Fruit fly (Drosophila melanogaster): Measurements from ENCODE around the gene rdgA.

The rdgA gene

DNA sequence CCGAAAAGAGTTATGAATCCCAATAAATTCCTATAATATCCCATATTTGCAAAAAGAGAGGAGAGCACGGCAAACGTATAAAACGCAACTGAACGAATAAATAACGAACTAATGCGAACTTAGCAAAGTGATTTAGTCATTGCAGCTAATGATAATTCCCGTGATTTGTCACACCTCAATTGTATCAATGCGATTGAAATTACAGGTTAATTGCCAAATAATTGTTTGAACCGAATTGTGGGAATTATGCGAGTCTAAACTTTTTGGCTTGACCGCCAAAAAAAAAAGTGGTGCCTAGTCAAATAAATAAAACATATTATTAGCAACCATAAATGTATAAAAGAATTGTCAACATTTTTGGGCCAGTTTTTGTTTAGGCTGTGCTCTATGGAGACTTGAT is 77.5 kb downstream of the rdgA start, which contains the start of gene CG12662:
TSS of gene CG12662 (minus strand) at position 101 of the 400 bp plus-strand sequence.
- TF ChIP-seq rn (GFP tag; IDR thresholded peaks at IDR 0.05) = no peak
- TF ChIP-seq CG10348 (GFP tag; IDR thresholded peaks at IDR 0.05) = no peak
- no peak for TF ChIP-seq CG4496 (GFP tag; IDR thresholded peaks at IDR 0.05)
- no peak for TF ChIP-seq CG8159 (tag; optimal IDR thresholded peaks at IDR 0.05)
- TF ChIP-seq Ets98B (GFP tag; IDR thresholded peaks at IDR 0.05) = no peak
- TF ChIP-seq CG34367 (tag; optimal IDR thresholded peaks at IDR 0.05) = no peak
- TF ChIP-seq CG12605 (GFP tag; IDR thresholded peaks at IDR 0.05) = no peak
- TF ChIP-seq CG15710 (tag; optimal IDR thresholded peaks at IDR 0.05) = no peak
- no peak for TF ChIP-seq CG9948 (tag; optimal IDR thresholded peaks at IDR 0.05)
- no peak for TF ChIP-seq CG8301 (tag; optimal IDR thresholded peaks at IDR 0.05)
- TF ChIP-seq Pif1B (GFP tag; optimal IDR thresholded peaks at IDR 0.05) = no peak

DNA sequence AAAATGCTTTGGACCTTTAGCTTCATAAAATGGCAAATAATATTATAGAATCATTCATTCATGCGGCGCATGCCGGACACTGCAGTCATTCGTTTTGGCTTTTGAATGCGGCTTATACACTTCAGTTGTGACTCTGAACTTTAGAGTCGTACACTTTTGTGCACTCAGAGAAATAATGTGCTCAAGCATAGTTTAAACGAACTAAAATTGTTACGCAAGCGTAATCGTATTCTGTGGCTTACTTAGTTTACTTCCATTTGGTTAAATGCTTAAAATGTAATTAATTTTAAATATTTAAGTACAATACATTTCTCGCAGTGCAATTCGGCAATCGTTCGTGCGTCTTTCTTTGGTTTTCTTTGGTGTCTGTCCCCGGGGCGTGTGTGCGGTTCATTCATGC is 97.5 kb downstream of the rdgA start:
- TF ChIP-seq CG14655 (GFP tag; optimal IDR thresholded peaks at IDR 0.05) = peak; percentile 54
- TF ChIP-seq Pif1A (GFP tag; optimal IDR thresholded peaks at IDR 0.05) = peak; percentile 17
- TF ChIP-seq rn (GFP tag; IDR thresholded peaks at IDR 0.05) = no peak
- 0 out of 3 replicates have a peak, but pooled peaks have one; percentile 27 for TF ChIP-seq fd96Ca (GFP tag; IDR thresholded peaks at IDR 0.05)
- TF ChIP-seq CG9948 (tag; optimal IDR thresholded peaks at IDR 0.05) = peak; percentile 46
- no peak for TF ChIP-seq D1 (tag; optimal IDR thresholded peaks at IDR 0.05)
- peak; percentile 45 for TF ChIP-seq CG17806 (tag; optimal IDR thresholded peaks at IDR 0.05)
- peak; percentile 44 for TF ChIP-seq Pif1B (GFP tag; optimal IDR thresholded peaks at IDR 0.05)
- peak; percentile 43 for TF ChIP-seq Snoo (tag; optimal IDR thresholded peaks at IDR 0.05)
- peak; percentile 18 for TF ChIP-seq CG34367 (tag; optimal IDR thresholded peaks at IDR 0.05)
- TF ChIP-seq CG32121 (GFP tag; IDR thresholded peaks at IDR 0.05) = 0 out of 2 replicates have a peak, but pooled peaks have one; percentile 16
- peak; percentile 56 for TF ChIP-seq CG8159 (tag; optimal IDR thresholded peaks at IDR 0.05)
- TF ChIP-seq CG12605 (GFP tag; IDR thresholded peaks at IDR 0.05) = no peak
- TF ChIP-seq CG15710 (tag; optimal IDR thresholded peaks at IDR 0.05) = peak; percentile 52
- peak; percentile 42 for TF ChIP-seq CG8301 (tag; optimal IDR thresholded peaks at IDR 0.05)

DNA sequence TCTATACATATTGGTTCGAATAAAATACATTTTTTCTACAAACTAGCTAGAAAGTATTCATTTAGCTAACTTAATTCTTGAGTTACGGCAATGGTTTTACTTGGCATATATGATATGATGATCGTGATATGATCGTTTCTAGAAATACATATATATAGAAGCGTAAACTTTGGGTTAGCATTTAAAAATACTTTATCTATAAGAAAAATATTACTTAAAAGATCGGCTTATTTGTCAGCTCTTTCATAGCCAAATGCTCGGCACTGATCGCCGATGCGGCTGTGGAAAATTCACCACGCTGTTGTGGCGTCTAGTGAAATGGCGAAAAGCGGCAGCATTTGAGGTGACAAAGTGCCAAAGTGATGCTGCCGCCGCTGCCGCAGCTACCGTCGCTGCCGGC is 100.3 kb downstream of the rdgA start:
- TF ChIP-seq CG13204 (GFP tag; optimal IDR thresholded peaks at IDR 0.05) (peak; percentile 13), CG14655 (GFP tag; optimal IDR thresholded peaks at IDR 0.05) (peak; percentile 44), rn (GFP tag; IDR thresholded peaks at IDR 0.05) (no peak), CG9948 (tag; optimal IDR thresholded peaks at IDR 0.05) (no peak)

DNA sequence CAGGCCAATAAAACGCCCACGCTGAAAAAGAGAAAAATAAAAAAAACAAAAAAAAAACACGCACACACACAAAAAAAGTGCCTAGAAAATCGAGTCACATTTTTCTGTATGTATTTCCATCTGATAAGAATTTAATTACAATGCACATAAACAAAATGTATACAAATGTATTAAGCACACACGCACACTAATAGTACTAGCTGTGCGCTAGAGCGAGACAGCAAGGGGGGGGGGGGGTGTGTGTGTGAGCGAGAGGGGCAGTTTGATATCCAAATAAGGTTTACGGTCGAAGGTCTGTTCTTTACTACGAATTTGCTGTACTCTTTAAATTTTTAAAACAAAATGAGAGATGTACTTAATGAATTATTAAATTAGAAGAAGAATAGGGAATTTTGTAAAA is 105.9 kb downstream of the rdgA start:
- TF ChIP-seq Pif1B (GFP tag; optimal IDR thresholded peaks at IDR 0.05) (no peak), CG9948 (tag; optimal IDR thresholded peaks at IDR 0.05) (no peak), CG8159 (tag; optimal IDR thresholded peaks at IDR 0.05) (no peak)

DNA sequence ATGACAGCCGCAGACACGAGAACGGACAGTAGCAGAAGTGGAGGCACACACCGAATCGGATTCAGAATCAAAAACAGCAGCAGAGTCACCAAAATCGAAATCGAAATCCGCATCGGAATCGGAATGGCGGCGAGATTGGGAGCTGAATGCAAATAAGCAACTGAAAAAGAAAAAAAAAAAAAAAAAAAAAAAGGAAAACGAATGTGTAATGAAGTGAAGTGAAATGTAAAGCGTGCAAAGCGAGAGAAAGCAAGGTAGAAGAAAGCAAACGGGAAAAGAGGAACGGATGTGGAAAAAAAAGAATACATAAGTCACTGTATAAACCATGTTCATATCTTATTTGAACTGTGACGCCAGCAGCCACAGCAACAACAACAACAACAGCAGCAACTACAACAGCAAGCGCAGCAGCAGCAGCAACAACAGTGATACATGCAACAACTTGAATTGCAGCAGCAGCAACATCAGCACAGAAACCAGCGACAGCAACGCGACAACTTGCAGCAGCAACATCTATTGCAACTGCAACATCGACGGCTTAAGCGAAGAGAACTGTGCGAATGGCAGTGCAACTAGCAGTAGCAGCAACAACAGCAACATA is 106.6 kb downstream of the rdgA start:
- TF ChIP-seq CG34367 (tag; optimal IDR thresholded peaks at IDR 0.05) = no peak
- TF ChIP-seq Pif1B (GFP tag; optimal IDR thresholded peaks at IDR 0.05) = no peak
- no peak for TF ChIP-seq CG8159 (tag; optimal IDR thresholded peaks at IDR 0.05)
- TF ChIP-seq Pif1A (GFP tag; optimal IDR thresholded peaks at IDR 0.05) = peak; percentile 8

DNA sequence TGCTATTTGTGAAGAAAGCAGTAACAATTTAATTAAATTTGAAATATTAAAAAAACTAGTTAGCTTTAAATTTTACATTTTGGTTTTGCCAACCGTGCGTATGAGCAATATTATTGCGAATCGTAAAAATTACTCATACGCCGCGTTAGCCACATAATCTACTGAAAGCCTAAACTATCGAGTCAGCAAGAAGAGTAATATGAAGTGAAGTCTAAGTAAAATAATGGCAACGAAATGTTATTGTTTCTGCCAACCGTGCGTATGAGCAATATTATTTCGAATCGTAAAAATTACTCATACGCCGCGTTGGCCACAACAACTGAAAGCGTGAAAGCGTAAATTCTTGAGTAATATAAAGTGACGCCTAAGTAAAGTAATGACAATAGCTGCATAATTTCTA is 113.2 kb downstream of the rdgA start:
- TF ChIP-seq CG14655 (GFP tag; optimal IDR thresholded peaks at IDR 0.05) (no peak), rn (GFP tag; IDR thresholded peaks at IDR 0.05) (no peak), CG15710 (tag; optimal IDR thresholded peaks at IDR 0.05) (no peak), Pif1A (GFP tag; optimal IDR thresholded peaks at IDR 0.05) (no peak), EcR (GFP tag; optimal IDR thresholded peaks at IDR 0.05) (no peak), CG12605 (GFP tag; IDR thresholded peaks at IDR 0.05) (no peak), CG4496 (GFP tag; IDR thresholded peaks at IDR 0.05) (no peak), CG34367 (tag; optimal IDR thresholded peaks at IDR 0.05) (no peak), fd96Ca (GFP tag; IDR thresholded peaks at IDR 0.05) (no peak), CG17806 (tag; optimal IDR thresholded peaks at IDR 0.05) (no peak), CG32121 (GFP tag; IDR thresholded peaks at IDR 0.05) (no peak), Snoo (tag; optimal IDR thresholded peaks at IDR 0.05) (no peak), gl (tag; optimal IDR thresholded peaks at IDR 0.05) (no peak), CG10348 (GFP tag; IDR thresholded peaks at IDR 0.05) (no peak), CG9948 (tag; optimal IDR thresholded peaks at IDR 0.05) (no peak), CG8301 (tag; optimal IDR thresholded peaks at IDR 0.05) (no peak), CG13204 (GFP tag; optimal IDR thresholded peaks at IDR 0.05) (no peak), Pif1B (GFP tag; optimal IDR thresholded peaks at IDR 0.05) (no peak), Ets98B (GFP tag; IDR thresholded peaks at IDR 0.05) (no peak)

DNA sequence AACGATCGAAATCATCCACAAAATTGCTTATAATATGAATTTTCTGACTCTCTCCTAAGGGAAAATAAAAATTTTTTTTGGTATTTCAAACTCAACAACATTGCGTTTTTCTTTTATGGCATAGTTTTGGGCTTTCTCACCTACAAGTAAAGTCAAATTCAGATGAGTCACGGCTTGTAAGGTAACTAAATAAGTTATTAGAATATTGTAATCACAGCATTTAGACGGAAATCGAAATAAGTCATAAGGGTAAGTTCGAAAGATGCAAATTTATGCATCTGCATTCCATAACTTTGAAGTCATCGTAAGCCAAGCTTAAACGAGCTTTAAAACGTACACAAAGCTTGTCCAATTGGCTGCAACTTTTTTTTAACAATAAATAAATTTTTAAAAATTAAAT is 122.5 kb downstream of the rdgA start:
- TF ChIP-seq CG15710 (tag; optimal IDR thresholded peaks at IDR 0.05) (no peak), CG13204 (GFP tag; optimal IDR thresholded peaks at IDR 0.05) (no peak), Ets98B (GFP tag; IDR thresholded peaks at IDR 0.05) (no peak), fd96Ca (GFP tag; IDR thresholded peaks at IDR 0.05) (no peak), EcR (GFP tag; optimal IDR thresholded peaks at IDR 0.05) (no peak), CG12605 (GFP tag; IDR thresholded peaks at IDR 0.05) (no peak), D1 (tag; optimal IDR thresholded peaks at IDR 0.05) (no peak), Pif1A (GFP tag; optimal IDR thresholded peaks at IDR 0.05) (no peak), CG34367 (tag; optimal IDR thresholded peaks at IDR 0.05) (no peak), CG8301 (tag; optimal IDR thresholded peaks at IDR 0.05) (no peak), Pif1B (GFP tag; optimal IDR thresholded peaks at IDR 0.05) (no peak), CG8159 (tag; optimal IDR thresholded peaks at IDR 0.05) (no peak), CG14655 (GFP tag; optimal IDR thresholded peaks at IDR 0.05) (no peak), CG10348 (GFP tag; IDR thresholded peaks at IDR 0.05) (no peak), gl (tag; optimal IDR thresholded peaks at IDR 0.05) (no peak), rn (GFP tag; IDR thresholded peaks at IDR 0.05) (no peak), CG17806 (tag; optimal IDR thresholded peaks at IDR 0.05) (no peak), Snoo (tag; optimal IDR thresholded peaks at IDR 0.05) (no peak), CG4496 (GFP tag; IDR thresholded peaks at IDR 0.05) (no peak), CG9948 (tag; optimal IDR thresholded peaks at IDR 0.05) (no peak)
